Worm (Caenorhabditis elegans) whole organism, L4/young adult: Measurements from ENCODE around the gene pig-1.

Source experiments
- W03F9.2 ChIP-seq: fragments of 150-350 bp; optimal IDR thresholded peaks from 2 replicates; lab custom pipeline; 2014; ENCODE audit warnings: missing biosample characterization, missing genetic modification characterization
- dao-5 ChIP-seq: sonication (generic microtip); optimal IDR thresholded peaks from 2 replicates; lab custom pipeline; 2016; ENCODE audit warnings: missing genotype, missing genetic modification characterization, moderate library complexity, missing compliant biosample characterization
- him-1 ChIP-seq: sonication (generic microtip); optimal IDR thresholded peaks from 2 replicates; lab custom pipeline; 2016; ENCODE audit warnings: missing genotype, missing genetic modification reagents, missing genetic modification characterization, missing compliant biosample characterization

pig-1 gene

ce11 chrIV:519409-519808 is at the start of gene pig-1:
Gene pig-1 (minus strand): TSS chrIV:519457.
- TF ChIP-seq W03F9.2 (tag; lab: Kevin White, UChicago) (peak; percentile 27), him-1 (tag; lab: Kevin White, UChicago) (no peak)

DNA sequence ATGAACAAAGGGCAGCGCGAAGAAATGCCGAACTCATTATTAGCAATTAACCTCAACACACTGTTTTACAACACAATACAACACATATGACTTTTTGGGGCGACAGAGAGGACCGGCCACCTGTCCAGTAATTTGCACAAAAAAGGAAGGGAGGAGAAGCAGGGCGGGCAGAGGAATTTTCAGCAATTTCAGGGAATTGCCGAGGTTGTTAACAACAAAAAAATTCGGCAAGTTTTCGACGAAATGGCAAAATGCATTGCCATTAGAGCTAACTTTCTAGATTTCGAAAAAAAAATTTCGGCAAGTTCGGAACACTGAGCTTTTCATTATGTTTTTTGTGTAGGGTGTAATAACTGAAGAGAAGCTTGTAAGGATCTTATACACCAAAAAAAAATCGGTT is 44.7 kb upstream of the pig-1 start:
- TF ChIP-seq W03F9.2 (tag; lab: Kevin White, UChicago) (no peak), him-1 (tag; lab: Kevin White, UChicago) (no peak), dao-5 (tag; lab: Kevin White, UChicago) (no peak)

DNA sequence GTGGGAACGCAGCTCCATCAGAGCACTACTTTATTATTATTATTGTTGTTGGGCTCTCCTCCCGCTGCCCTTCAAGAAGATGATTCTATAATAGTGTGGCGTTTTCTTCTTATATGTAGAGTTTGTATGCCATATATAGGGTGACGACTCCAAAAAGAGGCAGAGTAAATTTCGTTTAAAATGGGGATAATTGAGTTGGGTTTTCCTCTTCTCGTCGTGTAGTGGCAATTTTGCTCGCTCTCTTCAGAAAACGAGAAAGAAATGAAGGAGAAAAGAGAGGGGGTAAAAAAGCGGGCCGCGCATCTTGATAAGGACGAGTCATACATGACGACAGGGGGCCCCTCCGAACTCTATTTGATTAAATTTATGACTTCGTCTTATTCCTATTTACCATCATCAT is 44.2 kb upstream of the pig-1 start:
- TF ChIP-seq him-1 (tag; lab: Kevin White, UChicago) (no peak), W03F9.2 (tag; lab: Kevin White, UChicago) (no peak), dao-5 (tag; lab: Kevin White, UChicago) (no peak)

- TF ChIP-seq him-1 (tag; lab: Kevin White, UChicago) (no peak), dao-5 (tag; lab: Kevin White, UChicago) (no peak), W03F9.2 (tag; lab: Kevin White, UChicago) (no peak)
Observed at ce11 chrIV:560780-561179, 41.5 kb upstream of the pig-1 start.

- TF ChIP-seq him-1 (tag; lab: Kevin White, UChicago) (no peak), dao-5 (tag; lab: Kevin White, UChicago) (no peak), W03F9.2 (tag; lab: Kevin White, UChicago) (no peak)
Observed at ce11 chrIV:560314-560713, 41.1 kb upstream of the pig-1 start.

ce11 chrIV:558735-559284 is 39.6 kb upstream of the pig-1 start, which contains the start of gene efn-4:
Gene efn-4 (plus strand): TSS chrIV:559234.
- TF ChIP-seq him-1 (tag; lab: Kevin White, UChicago) (no peak), W03F9.2 (tag; lab: Kevin White, UChicago) (no peak), dao-5 (tag; lab: Kevin White, UChicago) (no peak)

ce11 chrIV:554005-554404 is 34.7 kb upstream of the pig-1 start:
- TF ChIP-seq W03F9.2 (tag; lab: Kevin White, UChicago), result no peak
- no peak for TF ChIP-seq dao-5 (tag; lab: Kevin White, UChicago)
- TF ChIP-seq him-1 (tag; lab: Kevin White, UChicago), result no peak

ce11 chrIV:551923-552322 is 32.7 kb upstream of the pig-1 start:
- no peak for TF ChIP-seq dao-5 (tag; lab: Kevin White, UChicago)
- TF ChIP-seq him-1 (tag; lab: Kevin White, UChicago), result no peak
- no peak for TF ChIP-seq W03F9.2 (tag; lab: Kevin White, UChicago)

DNA sequence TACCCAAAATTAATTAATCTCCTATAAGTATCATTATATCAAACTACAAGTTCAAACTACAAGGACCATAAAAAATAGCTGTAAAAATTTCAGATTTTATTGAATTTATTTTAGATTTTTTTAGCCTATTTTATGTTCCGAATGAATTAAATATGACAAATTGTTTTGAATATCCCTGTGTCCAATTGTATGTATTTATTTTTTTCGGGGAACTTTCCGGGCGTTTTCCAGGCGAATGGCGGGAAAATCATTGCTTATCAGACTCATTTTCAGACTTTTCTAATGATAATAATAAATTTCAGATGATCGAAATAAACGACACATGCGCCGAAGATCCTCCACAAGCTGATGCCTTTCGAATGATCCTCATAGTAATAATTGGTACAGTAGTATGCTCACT is 28.7 kb upstream of the pig-1 start, which contains the start of gene F56A11.4:
F56A11.4 (plus strand) TSS at position 301 of the 400 bp plus-strand sequence.
- no peak for TF ChIP-seq W03F9.2 (tag; lab: Kevin White, UChicago)
- TF ChIP-seq dao-5 (tag; lab: Kevin White, UChicago), result no peak
- TF ChIP-seq him-1 (tag; lab: Kevin White, UChicago), result no peak

ce11 chrIV:545852-546251 is 26.6 kb upstream of the pig-1 start:
- TF ChIP-seq W03F9.2 (tag; lab: Kevin White, UChicago) (no peak), dao-5 (tag; lab: Kevin White, UChicago) (no peak), him-1 (tag; lab: Kevin White, UChicago) (no peak)

DNA sequence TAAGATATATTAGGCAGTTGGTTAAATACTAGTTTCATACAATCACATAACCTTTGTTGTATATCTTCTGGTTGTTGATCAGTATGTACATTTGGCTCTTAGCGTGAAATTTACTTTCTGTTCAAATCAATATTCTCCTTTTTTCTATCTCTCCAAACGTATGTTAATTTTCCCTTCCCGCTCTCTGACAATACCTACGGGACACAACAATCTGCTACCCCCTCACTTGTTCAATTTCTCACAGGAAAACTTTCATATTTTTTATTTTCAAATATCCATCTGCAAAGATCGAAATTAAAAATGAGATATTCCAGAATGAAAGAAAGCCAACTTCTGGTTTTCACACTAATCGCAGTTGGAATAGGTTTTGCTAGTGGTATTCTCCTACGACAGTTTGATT is 12.6 kb upstream of the pig-1 start, which contains the start of gene glt-7:
glt-7 (plus strand) TSS at position 301 of the 400 bp plus-strand sequence.
- no peak for TF ChIP-seq him-1 (tag; lab: Kevin White, UChicago)
- TF ChIP-seq dao-5 (tag; lab: Kevin White, UChicago), result no peak
- no peak for TF ChIP-seq W03F9.2 (tag; lab: Kevin White, UChicago)

ce11 chrIV:524352-524751 is 5.1 kb upstream of the pig-1 start, which contains the start of gene W03G1.2:
Gene W03G1.2 (plus strand): TSS chrIV:524652.
- TF ChIP-seq dao-5 (tag; lab: Kevin White, UChicago) (no peak), W03F9.2 (tag; lab: Kevin White, UChicago) (no peak), him-1 (tag; lab: Kevin White, UChicago) (no peak)

ce11 chrIV:523595-523994 is 4.3 kb upstream of the pig-1 start, which contains the start of gene asm-3:
Gene asm-3 (minus strand): TSS chrIV:523809.
- TF ChIP-seq W03F9.2 (tag; lab: Kevin White, UChicago) (no peak), dao-5 (tag; lab: Kevin White, UChicago) (no peak)

ce11 chrIV:522566-522965 is 3.3 kb upstream of the pig-1 start:
- no peak for TF ChIP-seq W03F9.2 (tag; lab: Kevin White, UChicago)
- no peak for TF ChIP-seq him-1 (tag; lab: Kevin White, UChicago)
- no peak for TF ChIP-seq dao-5 (tag; lab: Kevin White, UChicago)
